Fruit fly (Drosophila melanogaster): ENCODE measurements around the gene CG15478.

DNA sequence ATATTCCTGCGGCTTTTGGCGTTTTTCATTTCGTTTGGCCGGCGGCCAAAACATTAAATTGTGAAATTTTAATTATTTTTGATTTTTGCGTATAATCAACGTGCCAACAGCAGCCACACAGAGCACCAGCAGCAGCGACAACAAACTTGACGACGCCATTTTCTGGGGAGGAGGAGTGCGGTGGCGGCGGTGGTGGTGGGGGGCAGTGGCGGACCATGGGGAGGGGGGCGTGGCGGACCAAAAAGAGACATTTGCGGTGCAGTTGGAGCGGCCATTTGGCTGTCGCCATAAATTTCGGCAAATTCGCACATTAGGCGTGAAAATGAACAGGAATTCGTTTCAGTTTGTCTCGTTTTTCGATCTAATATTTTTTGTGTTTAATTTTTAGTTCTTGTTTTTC is 53.8 kb downstream of the CG15478 start:
- TF ChIP-seq dmrt93B (GFP tag; optimal IDR thresholded peaks at IDR 0.05) (no peak), sv (GFP tag; optimal IDR thresholded peaks at IDR 0.05) (no peak), CrebA (GFP tag; optimal IDR thresholded peaks at IDR 0.05; ENCODE audit: borderline replicate concordance) (no peak), dsf (GFP tag; optimal IDR thresholded peaks at IDR 0.05; ENCODE audit: borderline replicate concordance) (no peak), rgr (GFP tag; optimal IDR thresholded peaks at IDR 0.05) (no peak), Hr78 (GFP tag; optimal IDR thresholded peaks at IDR 0.05) (no peak), br (GFP tag; optimal IDR thresholded peaks at IDR 0.05) (no peak), ey (GFP tag; optimal IDR thresholded peaks at IDR 0.05) (no peak), usp (GFP tag; optimal IDR thresholded peaks at IDR 0.05) (no peak), Myc (optimal IDR thresholded peaks at IDR 0.05) (no peak), CG9705 (GFP tag; optimal IDR thresholded peaks at IDR 0.05) (no peak), fru (GFP tag; optimal IDR thresholded peaks at IDR 0.05) (no peak)
